In the genomic region with DNA sequence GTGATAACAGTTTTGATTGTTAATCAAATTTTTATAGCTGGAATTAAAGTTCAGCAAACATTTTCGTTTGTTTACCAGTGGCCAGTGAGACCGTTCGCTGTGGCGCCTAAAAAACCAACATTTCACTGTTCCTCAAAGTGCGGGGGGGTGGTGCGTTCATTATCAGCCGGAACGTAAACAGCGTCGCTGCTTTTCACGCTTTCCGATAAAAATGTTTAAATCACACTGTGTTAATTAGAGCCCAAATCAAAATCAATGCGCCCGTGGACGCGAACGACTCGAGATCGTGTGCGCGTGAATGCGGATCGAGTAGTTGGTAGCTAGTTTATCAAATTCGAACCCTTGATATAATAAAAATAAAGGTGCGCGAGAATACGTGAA, we compare ENCODE assay signal across 1 fruit fly cellular context.
TF ChIP-seq lines count a peak whose summit lies in the region.

A gene (plus strand): TSS at position 226 of the 381 bp plus-strand sequence.

TF ChIP-seq in whole organism, embryonic, 481 proteins besides CTCF, POLR2A, EP300 and RAD21 (continued from another document):
- TF ChIP-seq wdn (GFP tag; IDR thresholded peaks at IDR 0.05; lab: Robert Waterston, UW) (0 out of 2 replicates have a peak, but pooled peaks have one; percentile 39), CG30431 (GFP tag; optimal IDR thresholded peaks at IDR 0.05; lab: Kevin White, UChicago) (peak; percentile 8), HLH54F (GFP tag; optimal IDR thresholded peaks at IDR 0.05; lab: Kevin White, UChicago) (no peak), CG11093 (GFP tag; IDR thresholded peaks at IDR 0.05; lab: Robert Waterston, UW) (no peak), CG30403 (GFP tag; optimal IDR thresholded peaks at IDR 0.05; lab: Kevin White, UChicago) (peak; percentile 34), CG15696 (tag; optimal IDR thresholded peaks at IDR 0.05; lab: Kevin White, UChicago) (no peak), Dll (GFP tag; IDR thresholded peaks at IDR 0.05; lab: Robert Waterston, UW; ENCODE audit: partially characterized antibody) (0 out of 4 replicates have a peak, but pooled peaks have one; percentile 46), CG2202 (tag; optimal IDR thresholded peaks at IDR 0.05; lab: Kevin White, UChicago) (no peak), CG17829 (tag; optimal IDR thresholded peaks at IDR 0.05; lab: Kevin White, UChicago) (peak; percentile 30), CG17328 (GFP tag; IDR thresholded peaks at IDR 0.05; lab: Robert Waterston, UW) (peak; percentile 47; the same call in 1 of the 2 replicates), PHDP (tag; optimal IDR thresholded peaks at IDR 0.05; lab: Kevin White, UChicago) (peak; percentile 49), jigr1 (GFP tag; IDR thresholded peaks at IDR 0.05; lab: Robert Waterston, UW) (no peak), CG10274 (GFP tag; optimal IDR thresholded peaks at IDR 0.05; lab: Kevin White, UChicago) (no peak), ftz-f1 (GFP tag; optimal IDR thresholded peaks at IDR 0.05; lab: Kevin White, UChicago) (no peak), D19A (tag; optimal IDR thresholded peaks at IDR 0.05; lab: Kevin White, UChicago) (no peak), CG4854 (GFP tag; optimal IDR thresholded peaks at IDR 0.05; lab: Kevin White, UChicago) (no peak), CG4707 (GFP tag; optimal IDR thresholded peaks at IDR 0.05; lab: Kevin White, UChicago) (peak; percentile 9), Awh (GFP tag; IDR thresholded peaks at IDR 0.05; lab: Robert Waterston, UW) (peak; percentile 25; the same call in 1 of the 2 replicates), Mad (GFP tag; optimal IDR thresholded peaks at IDR 0.05; lab: Kevin White, UChicago) (peak; percentile 9), cad (GFP tag; optimal IDR thresholded peaks at IDR 0.05; lab: Kevin White, UChicago) (no peak), rib (GFP tag; IDR thresholded peaks at IDR 0.05; lab: Robert Waterston, UW) (no peak), btn (GFP tag; optimal IDR thresholded peaks at IDR 0.05; lab: Kevin White, UChicago) (no peak), Gug (GFP tag; IDR thresholded peaks at IDR 0.05; lab: Robert Waterston, UW) (peak; percentile 18; the same call in 1 of the 4 replicates), hbn (GFP tag; IDR thresholded peaks at IDR 0.05; lab: Robert Waterston, UW; ENCODE audit: partially characterized antibody) (no peak), fu2 (GFP tag; optimal IDR thresholded peaks at IDR 0.05; lab: Kevin White, UChicago) (no peak), Vsx1 (GFP tag; optimal IDR thresholded peaks at IDR 0.05; lab: Kevin White, UChicago) (peak; percentile 38), Xrp1 (GFP tag; IDR thresholded peaks at IDR 0.05; lab: Robert Waterston, UW) (peak; percentile 27), slp2 (GFP tag; optimal IDR thresholded peaks at IDR 0.05; lab: Kevin White, UChicago) (peak; percentile 22), Atf3 (GFP tag; optimal IDR thresholded peaks at IDR 0.05; lab: Kevin White, UChicago) (no peak), bbx (GFP tag; IDR thresholded peaks at IDR 0.05; lab: Robert Waterston, UW; ENCODE audit: partially characterized antibody) (peak; percentile 18; the same call in 1 of the 2 replicates), Pdp1 (GFP tag; optimal IDR thresholded peaks at IDR 0.05; lab: Kevin White, UChicago) (peak in 1 of 2 experiments; percentile 57), CG10366 (GFP tag; IDR thresholded peaks at IDR 0.05; lab: Robert Waterston, UW) (peak; percentile 34; the same call in 1 of the 2 replicates), trem (tag; optimal IDR thresholded peaks at IDR 0.05; lab: Kevin White, UChicago) (peak; percentile 57), CG1529 (GFP tag; optimal IDR thresholded peaks at IDR 0.05; lab: Kevin White, UChicago) (no peak), Hsf (GFP tag; optimal IDR thresholded peaks at IDR 0.05; lab: Kevin White, UChicago) (no peak)
TF ChIP-seq in whole organism, embryonic: peak in this region for 235.
